Fruit fly (Drosophila melanogaster): ENCODE results near the gene CG33285.

CG33285 gene

dm6 chr3L:21135850-21136249 lies 47.1 kb upstream of the CG33285 start (continued):
- TF ChIP-seq sob (GFP tag; IDR thresholded peaks at IDR 0.05) (peak; percentile 24; the same call in 1 of the 2 replicates), CG9609 (GFP tag; optimal IDR thresholded peaks at IDR 0.05) (no peak), CG7786 (GFP tag; optimal IDR thresholded peaks at IDR 0.05) (no peak), CG18262 (tag; optimal IDR thresholded peaks at IDR 0.05) (no peak), CG10209 (GFP tag; optimal IDR thresholded peaks at IDR 0.05) (no peak), lilli (GFP tag; optimal IDR thresholded peaks at IDR 0.05) (peak; percentile 33), kni (GFP tag; optimal IDR thresholded peaks at IDR 0.05) (no peak), CG9932 (GFP tag; IDR thresholded peaks at IDR 0.05) (peak; percentile 47; the same call in 1 of the 2 replicates), Chrac-16 (GFP tag; optimal IDR thresholded peaks at IDR 0.05) (no peak), CG7372 (GFP tag; IDR thresholded peaks at IDR 0.05) (no peak), ash1 (GFP tag; optimal IDR thresholded peaks at IDR 0.05) (no peak), CG17361 (GFP tag; IDR thresholded peaks at IDR 0.05) (no peak), ap (GFP tag; IDR thresholded peaks at IDR 0.05) (no peak), Mad (GFP tag; optimal IDR thresholded peaks at IDR 0.05) (peak; percentile 24), Dll (GFP tag; IDR thresholded peaks at IDR 0.05; ENCODE audit: partially characterized antibody) (peak; percentile 87), CG4730 (GFP tag; IDR thresholded peaks at IDR 0.05) (no peak), CG5953 (GFP tag; IDR thresholded peaks at IDR 0.05) (no peak), CG8478 (optimal IDR thresholded peaks at IDR 0.05) (no peak), Opbp (GFP tag; IDR thresholded peaks at IDR 0.05; ENCODE audit: partially characterized antibody) (peak; percentile 96), dan (GFP tag; IDR thresholded peaks at IDR 0.05) (no peak), jigr1 (GFP tag; IDR thresholded peaks at IDR 0.05) (no peak), CG6254 (GFP tag; optimal IDR thresholded peaks at IDR 0.05) (no peak), chn (GFP tag; optimal IDR thresholded peaks at IDR 0.05) (peak; percentile 18), dati (GFP tag; IDR thresholded peaks at IDR 0.05) (no peak), Dip3 (GFP tag; optimal IDR thresholded peaks at IDR 0.05) (peak; percentile 17), CG17186 (GFP tag; optimal IDR thresholded peaks at IDR 0.05) (peak; percentile 53), maf-S (GFP tag; optimal IDR thresholded peaks at IDR 0.05) (peak; percentile 36), Hr39 (optimal IDR thresholded peaks at IDR 0.05) (no peak), sr (GFP tag; IDR thresholded peaks at IDR 0.05) (no peak), slp2 (GFP tag; optimal IDR thresholded peaks at IDR 0.05) (no peak), CG42726 (GFP tag; IDR thresholded peaks at IDR 0.05; ENCODE audit: partially characterized antibody) (peak; percentile 85), danr (GFP tag; IDR thresholded peaks at IDR 0.05) (no peak), br (optimal IDR thresholded peaks at IDR 0.05) (no peak), shn (GFP tag; optimal IDR thresholded peaks at IDR 0.05) (no peak), Max (GFP tag; optimal IDR thresholded peaks at IDR 0.05) (peak; percentile 70), CG15514 (GFP tag; optimal IDR thresholded peaks at IDR 0.05) (peak; percentile 75), her (GFP tag; optimal IDR thresholded peaks at IDR 0.05) (peak; percentile 29), Mes4 (GFP tag; optimal IDR thresholded peaks at IDR 0.05) (no peak), CG15601 (tag; optimal IDR thresholded peaks at IDR 0.05) (peak; percentile 43), Elba2 (GFP tag; optimal IDR thresholded peaks at IDR 0.05) (peak; percentile 95), ac (GFP tag; optimal IDR thresholded peaks at IDR 0.05) (no peak), CG17568 (GFP tag; optimal IDR thresholded peaks at IDR 0.05) (no peak), CG10366 (GFP tag; IDR thresholded peaks at IDR 0.05) (no peak), CG7963 (GFP tag; IDR thresholded peaks at IDR 0.05; ENCODE audit: partially characterized antibody) (peak; percentile 98), Doc3 (GFP tag; IDR thresholded peaks at IDR 0.05; ENCODE audit: partially characterized antibody) (peak; percentile 80), Eip74EF (GFP tag; optimal IDR thresholded peaks at IDR 0.05) (no peak), CG8765 (GFP tag; IDR thresholded peaks at IDR 0.05) (no peak), CG10959 (GFP tag; IDR thresholded peaks at IDR 0.05) (no peak), CG14860 (GFP tag; IDR thresholded peaks at IDR 0.05; ENCODE audit: partially characterized antibody) (peak; percentile 92), CG6654 (GFP tag; optimal IDR thresholded peaks at IDR 0.05) (no peak), CG6791 (GFP tag; IDR thresholded peaks at IDR 0.05; ENCODE audit: partially characterized antibody) (peak; percentile 98), kah (GFP tag; optimal IDR thresholded peaks at IDR 0.05) (no peak)

Measured in whole organism, embryonic.